Worm (Caenorhabditis elegans) whole organism, L4 larva: ENCODE results near the gene fbxa-165.

Experiments used
- Y105C5A.15 ChIP-seq: fragments of 200-800 bp; sonication (Bioruptor generic); IDR thresholded peaks from 2 replicates; pipeline ENCODE4 v1.3.6; 2022; ENCODE audit warnings: missing genetic modification characterization, missing compliant biosample characterization
- aly-2 ChIP-seq: sonication (generic microtip); optimal IDR thresholded peaks from 2 replicates; lab custom pipeline; 2018; ENCODE audit warnings: missing biosample characterization, missing genetic modification characterization
- ceh-28 ChIP-seq: fragments of 150-350 bp; optimal IDR thresholded peaks from 2 replicates; lab custom pipeline; 2014; ENCODE audit warnings: missing biosample characterization, missing genetic modification reagents, missing genetic modification characterization
- ceh-62 ChIP-seq: sonication (generic microtip); optimal IDR thresholded peaks from 2 replicates; lab custom pipeline; 2017; ENCODE audit warnings: missing biosample characterization, missing genetic modification characterization
- ceh-82 ChIP-seq: sonication (generic microtip); optimal IDR thresholded peaks from 2 replicates; lab custom pipeline; 2017; ENCODE audit warnings: missing biosample characterization, missing genetic modification characterization
- hmg-1.1 ChIP-seq: fragments of 200-800 bp; sonication (Bioruptor generic); IDR thresholded peaks from 2 replicates; pipeline ENCODE4 v1.3.6; 2022; ENCODE audit warnings: missing genetic modification reagents, missing genetic modification characterization, missing compliant biosample characterization
- jun-1 ChIP-seq: fragments of 150-350 bp; optimal IDR thresholded peaks from 2 replicates; lab custom pipeline; 2014; ENCODE audit warnings: missing biosample characterization, missing genetic modification reagents, missing genetic modification characterization
- lin-15B ChIP-seq: fragments of 150-350 bp; sonication (generic microtip); optimal IDR thresholded peaks from 3 replicates; lab custom pipeline; 2014; ENCODE audit warnings: missing biosample characterization, missing genetic modification characterization
- lir-3 ChIP-seq: sonication (generic microtip); optimal IDR thresholded peaks from 2 replicates; lab custom pipeline; 2016; ENCODE audit warnings: mild to moderate bottlenecking, missing genetic modification characterization, missing compliant biosample characterization
- mdl-1 ChIP-seq, 2 experiments: fragments of 150-350 bp in 1 of 2; sonication (generic microtip) in 1 of 2; optimal IDR thresholded peaks; 2 replicates each; lab custom pipeline; 2014 to 2017; ENCODE audit warnings: missing biosample characterization in 2 of 2, missing genetic modification characterization in 2 of 2
- nhr-11 ChIP-seq: fragments of 150-350 bp; optimal IDR thresholded peaks from 2 replicates; lab custom pipeline; 2014; ENCODE audit warnings: missing biosample characterization, missing genetic modification characterization
- nhr-237 ChIP-seq: sonication (generic microtip); optimal IDR thresholded peaks from 2 replicates; lab custom pipeline; 2017; ENCODE audit warnings: missing biosample characterization, missing genetic modification characterization
- spr-1 ChIP-seq: sonication (generic microtip); optimal IDR thresholded peaks from 2 replicates; lab custom pipeline; 2016; ENCODE audit warnings: mild to moderate bottlenecking, missing genetic modification characterization, missing compliant biosample characterization
- ztf-7 ChIP-seq: fragments of 150-350 bp; optimal IDR thresholded peaks from 2 replicates; lab custom pipeline; 2014; ENCODE audit warnings: missing biosample characterization, missing genetic modification characterization

DNA sequence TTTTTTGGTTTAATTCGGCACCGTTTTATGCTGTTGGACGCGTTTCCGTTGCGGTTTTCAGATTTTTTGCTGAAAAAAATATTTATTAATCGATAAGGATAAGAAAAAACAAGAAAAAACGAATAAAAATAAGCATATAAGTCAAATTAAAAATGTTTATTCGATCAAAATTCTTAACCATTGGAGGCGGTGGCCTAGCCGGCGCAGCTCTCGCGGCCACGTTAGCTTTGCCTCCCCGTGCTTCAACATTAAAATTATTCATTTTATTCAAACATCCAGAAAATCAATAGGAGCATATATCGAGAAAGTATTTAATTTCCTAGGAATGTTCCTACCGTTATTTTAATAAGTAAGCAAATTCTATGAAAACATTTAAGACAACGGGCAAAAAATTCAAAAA, 46.6 kb upstream of the fbxa-165 start, which contains the start of gene ZC204.14:
- no peak for TF ChIP-seq mdl-1 (tag; optimal IDR thresholded peaks at IDR 0.05; lab: Kevin White, UChicago)
- no peak for TF ChIP-seq aly-2 (tag; lab: Kevin White, UChicago)
- TF ChIP-seq lin-15B (tag; lab: Kevin White, UChicago) = no peak
- no peak for TF ChIP-seq Y105C5A.15 (GFP tag; lab: Robert Waterston, UW)
- TF ChIP-seq spr-1 (tag; lab: Kevin White, UChicago) = no peak
- TF ChIP-seq nhr-11 = no peak
- TF ChIP-seq ceh-62 (tag; lab: Kevin White, UChicago) = no peak
- TF ChIP-seq jun-1 (tag; lab: Kevin White, UChicago) = no peak
- no peak for TF ChIP-seq lir-3 (tag; lab: Kevin White, UChicago)
- no peak for TF ChIP-seq ceh-82
- no peak for TF ChIP-seq nhr-237
- no peak for TF ChIP-seq hmg-1.1 (GFP tag; lab: Robert Waterston, UW)
- TF ChIP-seq ztf-7 (tag; lab: Kevin White, UChicago) = no peak
- no peak for TF ChIP-seq ceh-28 (tag; lab: Kevin White, UChicago)
